Fruit fly (Drosophila melanogaster): ENCODE measurements around the gene CG33189.

DNA sequence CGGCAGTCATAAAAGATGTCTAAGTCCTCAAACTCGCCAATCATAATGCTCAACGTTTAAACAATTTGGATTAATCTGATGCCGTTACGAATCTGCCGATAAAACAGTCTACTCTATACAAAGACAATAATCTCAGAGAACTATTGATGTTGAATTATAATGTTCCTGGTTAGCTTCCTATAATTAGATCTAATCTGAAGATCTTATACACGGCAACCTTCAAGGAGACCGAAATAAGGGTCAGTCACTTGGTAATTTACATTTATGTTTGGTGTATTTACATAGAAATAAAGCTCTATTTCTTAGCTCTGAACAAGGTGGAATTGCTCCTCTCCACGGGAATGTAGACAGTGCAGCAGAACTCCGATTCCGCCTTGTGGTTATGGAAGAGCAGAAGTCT is at the start of gene CG33189:
- no peak for TF ChIP-seq psq (optimal IDR thresholded peaks at IDR 0.05)
- no peak for TF ChIP-seq EcR (GFP tag; optimal IDR thresholded peaks at IDR 0.05)
- TF ChIP-seq usp (GFP tag; optimal IDR thresholded peaks at IDR 0.05): no peak
- TF ChIP-seq CG8478 (optimal IDR thresholded peaks at IDR 0.05): no peak
- TF ChIP-seq pan (optimal IDR thresholded peaks at IDR 0.05): no peak
- TF ChIP-seq Dll (optimal IDR thresholded peaks at IDR 0.05): no peak
